Fruit fly (Drosophila melanogaster) S2 (cell line): ENCODE data around the gene Jasper.

Source experiments
- CG8478 ChIP-seq: fragments of >200 bp; optimal IDR thresholded peaks from 2 replicates; lab custom pipeline; 2018
- CTCF ChIP-seq, 2 experiments: fragments of >200 bp; optimal IDR thresholded peaks; 2 replicates each; lab custom pipeline; 2018

- TF ChIP-seq CTCF (optimal IDR thresholded peaks at IDR 0.05; lab: Kevin White, UChicago), result no peak
- TF ChIP-seq CG8478 (lab: Kevin White, UChicago), result no peak
Measured at dm6 chr3R:30095381-30095780, 43.1 kb downstream of the Jasper start.
